Fruit fly (Drosophila melanogaster) whole organism, embryonic: ENCODE results near the gene Mcm5.

Source experiments
- CG10565 ChIP-seq: fragments of 200-800 bp; sonication (Bioruptor generic); optimal IDR thresholded peaks from 3 replicates; lab custom pipeline; 2016; ENCODE audit warnings: missing biosample characterization, mild to moderate bottlenecking, missing genetic modification characterization
- CG11085 ChIP-seq: fragments of 200-800 bp; sonication (Bioruptor generic); IDR thresholded peaks from 2 replicates; pipeline ENCODE4 v1.3.6; 2022; ENCODE audit warnings: missing biosample characterization, missing genetic modification characterization
- CG11247 ChIP-seq: fragments of 200-800 bp; sonication (Bioruptor generic); IDR thresholded peaks from 2 replicates; pipeline ENCODE4 v1.3.6; 2022; ENCODE audit warnings: missing biosample characterization, missing genetic modification characterization
- CG12744 ChIP-seq: fragments of 200-800 bp; sonication (Bioruptor generic); optimal IDR thresholded peaks from 2 replicates; lab custom pipeline; 2016; ENCODE audit warnings: missing biosample characterization, missing genetic modification characterization
- CG13287 ChIP-seq: fragments of 200-800 bp; sonication (Bioruptor generic); IDR thresholded peaks from 2 replicates; pipeline ENCODE4 v1.3.6; 2022; ENCODE audit warnings: missing biosample characterization, missing genetic modification characterization; ENCODE audit not compliant: partially characterized antibody
- CG13624 ChIP-seq: fragments of 200-800 bp; sonication (Bioruptor generic); optimal IDR thresholded peaks from 2 replicates; lab custom pipeline; 2016; ENCODE audit warnings: missing biosample characterization, missing genetic modification characterization
- CG14860 ChIP-seq: fragments of 200-800 bp; sonication (Bioruptor generic); IDR thresholded peaks from 3 replicates; pipeline ENCODE4 v1.3.6; 2022; ENCODE audit warnings: missing biosample characterization, missing genetic modification characterization; ENCODE audit not compliant: partially characterized antibody
- CG1602 ChIP-seq: fragments of 200-800 bp; sonication (Bioruptor generic); optimal IDR thresholded peaks from 3 replicates; lab custom pipeline; 2016; ENCODE audit warnings: missing biosample characterization, missing genetic modification characterization
- CG16813 ChIP-seq: fragments of 200-800 bp; sonication (Bioruptor generic); IDR thresholded peaks from 3 replicates; pipeline ENCODE4 v1.3.6; 2022; ENCODE audit warnings: missing biosample characterization, missing genetic modification characterization; ENCODE audit not compliant: partially characterized antibody
- CG17802 ChIP-seq: fragments of 200-800 bp; sonication (Bioruptor generic); optimal IDR thresholded peaks from 2 replicates; lab custom pipeline; 2018; ENCODE audit warnings: missing biosample characterization, mild to moderate bottlenecking, missing genetic modification characterization, moderate library complexity
- CG18262 ChIP-seq: fragments of 200-800 bp; optimal IDR thresholded peaks from 3 replicates; lab custom pipeline; 2019; ENCODE audit warnings: missing biosample characterization, mild to moderate bottlenecking, missing genetic modification characterization, moderate library complexity
- CG32532 ChIP-seq: fragments of 200-800 bp; sonication (Bioruptor generic); IDR thresholded peaks from 2 replicates; pipeline ENCODE4 v1.3.6; 2022; ENCODE audit warnings: missing biosample characterization, missing genetic modification characterization
- CG3847 ChIP-seq: fragments of 200-800 bp; sonication (Bioruptor generic); IDR thresholded peaks from 2 replicates; pipeline ENCODE4 v1.3.6; 2022; ENCODE audit warnings: missing biosample characterization, missing genetic modification characterization
- CG7963 ChIP-seq: fragments of 200-800 bp; sonication (Bioruptor generic); IDR thresholded peaks from 3 replicates; pipeline ENCODE4 v1.3.6; 2022; ENCODE audit warnings: missing biosample characterization, missing genetic modification characterization; ENCODE audit not compliant: partially characterized antibody
- CG9215 ChIP-seq: fragments of 200-800 bp; sonication (Bioruptor generic); IDR thresholded peaks from 2 replicates; pipeline ENCODE4 v1.3.6; 2022; ENCODE audit warnings: missing biosample characterization, missing genetic modification characterization
- CG9609 ChIP-seq: fragments of 200-800 bp; sonication (Bioruptor generic); optimal IDR thresholded peaks from 3 replicates; lab custom pipeline; 2016; ENCODE audit warnings: missing biosample characterization, missing genetic modification characterization
- CHES-1-like ChIP-seq: fragments of 200-800 bp; sonication (Bioruptor generic); optimal IDR thresholded peaks from 2 replicates; lab custom pipeline; 2016; ENCODE audit warnings: missing biosample characterization, missing genetic modification characterization
- Camta ChIP-seq: fragments of 200-800 bp; sonication (Bioruptor generic); optimal IDR thresholded peaks from 2 replicates; lab custom pipeline; 2016; ENCODE audit warnings: missing biosample characterization, missing genetic modification characterization
- CoRest ChIP-seq: fragments of 200-800 bp; sonication (Bioruptor generic); optimal IDR thresholded peaks from 3 replicates; lab custom pipeline; 2018; ENCODE audit warnings: missing biosample characterization, mild to moderate bottlenecking, missing genetic modification characterization, moderate library complexity
- Dbx ChIP-seq: fragments of 200-800 bp; sonication (Bioruptor generic); IDR thresholded peaks from 3 replicates; pipeline ENCODE4 v1.3.6; 2022; ENCODE audit warnings: missing biosample characterization, missing genetic modification characterization
- Dip2 ChIP-seq: fragments of 200-800 bp; sonication (Bioruptor generic); IDR thresholded peaks from 2 replicates; pipeline ENCODE4 v1.3.6; 2022; ENCODE audit warnings: missing biosample characterization, missing genetic modification characterization
- ERR ChIP-seq: fragments of 200-800 bp; sonication (Bioruptor generic); optimal IDR thresholded peaks from 2 replicates; lab custom pipeline; 2016; ENCODE audit warnings: missing biosample characterization, missing genetic modification characterization
- Elba2 ChIP-seq: fragments of 200-800 bp; sonication (Bioruptor generic); optimal IDR thresholded peaks from 3 replicates; lab custom pipeline; 2016; ENCODE audit warnings: missing biosample characterization, missing genetic modification characterization
- HLH54F ChIP-seq: fragments of 200-800 bp; sonication (Bioruptor generic); optimal IDR thresholded peaks from 3 replicates; lab custom pipeline; 2016; ENCODE audit warnings: missing biosample characterization, missing genetic modification characterization
- Hr39 ChIP-seq: fragments of >200 bp; optimal IDR thresholded peaks from 2 replicates; lab custom pipeline; 2017
- Lhr ChIP-seq: fragments of 200-800 bp; sonication (Bioruptor generic); optimal IDR thresholded peaks from 3 replicates; lab custom pipeline; 2017; ENCODE audit warnings: mild to moderate bottlenecking, missing biosample characterization, missing genetic modification reagents, missing genetic modification characterization
- MBD-R2 ChIP-seq: fragments of 200-800 bp; sonication (Bioruptor generic); IDR thresholded peaks from 2 replicates; pipeline ENCODE4 v1.3.6; 2022; ENCODE audit warnings: missing biosample characterization, missing genetic modification characterization
- Max ChIP-seq: fragments of 200-800 bp; sonication (Bioruptor generic); optimal IDR thresholded peaks from 2 replicates; lab custom pipeline; 2016; ENCODE audit warnings: missing biosample characterization, mild to moderate bottlenecking, missing genetic modification characterization
- Meics ChIP-seq: fragments of 200-800 bp; sonication (Bioruptor generic); optimal IDR thresholded peaks from 2 replicates; lab custom pipeline; 2017; ENCODE audit warnings: missing biosample characterization, mild to moderate bottlenecking, missing genetic modification characterization
- Myb ChIP-seq: fragments of 200-800 bp; sonication (Bioruptor generic); optimal IDR thresholded peaks from 2 replicates; lab custom pipeline; 2016; ENCODE audit warnings: missing biosample characterization, missing genetic modification characterization
- Optix ChIP-seq: fragments of 200-800 bp; sonication (Bioruptor generic); IDR thresholded peaks from 3 replicates; pipeline ENCODE4 v1.3.6; 2022; ENCODE audit warnings: missing biosample characterization, missing genetic modification characterization
- Spps ChIP-seq: fragments of 200-800 bp; sonication (Bioruptor generic); optimal IDR thresholded peaks from 2 replicates; lab custom pipeline; 2018; ENCODE audit warnings: missing biosample characterization, mild to moderate bottlenecking, missing genetic modification characterization
- Trl ChIP-seq, 3 experiments: fragments of >200 bp in 2 of 3; fragments of 200-800 bp in 1 of 3; sonication (Bioruptor generic) in 1 of 3; optimal IDR thresholded peaks; 2 replicates in 1 of 3; 3 replicates in 2 of 3; lab custom pipeline; 2016 to 2017; ENCODE audit warnings: missing biosample characterization in 1 of 3, missing genetic modification characterization in 1 of 3
- ash1 ChIP-seq: fragments of 200-800 bp; sonication (Bioruptor generic); optimal IDR thresholded peaks from 2 replicates; lab custom pipeline; 2018; ENCODE audit warnings: missing biosample characterization, mild to moderate bottlenecking, missing genetic modification characterization
- bcd ChIP-seq: fragments of 200-800 bp; sonication (Bioruptor generic); optimal IDR thresholded peaks from 2 replicates; lab custom pipeline; 2017; ENCODE audit warnings: missing biosample characterization, mild to moderate bottlenecking, missing genetic modification characterization
- dmrt11E ChIP-seq: fragments of 200-800 bp; sonication (Bioruptor generic); optimal IDR thresholded peaks from 3 replicates; lab custom pipeline; 2018; ENCODE audit warnings: missing biosample characterization, mild to moderate bottlenecking, missing genetic modification characterization, moderate library complexity
- grau ChIP-seq: fragments of 200-800 bp; optimal IDR thresholded peaks from 3 replicates; lab custom pipeline; 2019; ENCODE audit warnings: missing biosample characterization, mild to moderate bottlenecking, missing genetic modification characterization, moderate library complexity
- hb ChIP-seq: fragments of 200-800 bp; sonication (Bioruptor generic); IDR thresholded peaks from 3 replicates; pipeline ENCODE4 v1.3.6; 2022; ENCODE audit warnings: missing biosample characterization, missing genetic modification characterization; ENCODE audit not compliant: partially characterized antibody
- insv ChIP-seq, 2 experiments: fragments of 200-800 bp; sonication (Bioruptor generic); optimal IDR thresholded peaks; 3 replicates each; lab custom pipeline; 2016 to 2018; ENCODE audit warnings: missing biosample characterization in 2 of 2, missing genetic modification characterization in 2 of 2
- kay ChIP-seq: fragments of 200-800 bp; sonication (Bioruptor generic); optimal IDR thresholded peaks from 2 replicates; lab custom pipeline; 2016; ENCODE audit warnings: missing biosample characterization, missing genetic modification characterization
- mam ChIP-seq: fragments of 200-800 bp; sonication (Bioruptor generic); optimal IDR thresholded peaks from 3 replicates; lab custom pipeline; 2016; ENCODE audit warnings: missing biosample characterization, missing genetic modification characterization
- prd ChIP-seq, 3 experiments: fragments of >200 bp in 2 of 3; fragments of 200-800 bp in 1 of 3; sonication (Bioruptor generic) in 1 of 3; optimal IDR thresholded peaks in 2 of 3; IDR thresholded peaks in 1 of 3; 2 replicates in 2 of 3; 3 replicates in 1 of 3; pipeline versions ENCODE4 v1.3.6 to Lab custom; 2017 to 2022; ENCODE audit warnings: missing biosample characterization in 1 of 3, missing genetic modification characterization in 1 of 3
- pum ChIP-seq: fragments of 200-800 bp; sonication (Bioruptor generic); optimal IDR thresholded peaks from 2 replicates; lab custom pipeline; 2016; ENCODE audit warnings: missing biosample characterization, missing genetic modification characterization
- shn ChIP-seq: fragments of 200-800 bp; sonication (Bioruptor generic); optimal IDR thresholded peaks from 3 replicates; lab custom pipeline; 2016; ENCODE audit warnings: missing biosample characterization, missing genetic modification characterization
- sna ChIP-seq: fragments of 200-800 bp; sonication (Bioruptor generic); IDR thresholded peaks from 2 replicates; pipeline ENCODE4 v1.3.6; 2022; ENCODE audit warnings: missing biosample characterization, missing genetic modification characterization; ENCODE audit not compliant: partially characterized antibody
- sob ChIP-seq: fragments of 200-800 bp; sonication (Bioruptor generic); IDR thresholded peaks from 2 replicates; pipeline ENCODE4 v1.3.6; 2022; ENCODE audit warnings: missing biosample characterization, missing genetic modification characterization
- tll ChIP-seq, 2 experiments: fragments of 200-800 bp in 1 of 2; fragments of >200 bp in 1 of 2; sonication (Bioruptor generic) in 1 of 2; optimal IDR thresholded peaks; 2 replicates each; lab custom pipeline; 2017 to 2019; ENCODE audit warnings: missing biosample characterization in 2 of 2, missing genetic modification characterization in 2 of 2, mild to moderate bottlenecking in 1 of 2, moderate library complexity in 1 of 2
- tx ChIP-seq: fragments of 200-800 bp; sonication (Bioruptor generic); optimal IDR thresholded peaks from 2 replicates; lab custom pipeline; 2016; ENCODE audit warnings: missing biosample characterization, missing genetic modification characterization
- vnd ChIP-seq: fragments of 200-800 bp; sonication (Bioruptor generic); IDR thresholded peaks from 3 replicates; pipeline ENCODE4 v1.3.6; 2022; ENCODE audit warnings: missing biosample characterization, missing genetic modification characterization; ENCODE audit not compliant: partially characterized antibody

Mcm5 gene

DNA sequence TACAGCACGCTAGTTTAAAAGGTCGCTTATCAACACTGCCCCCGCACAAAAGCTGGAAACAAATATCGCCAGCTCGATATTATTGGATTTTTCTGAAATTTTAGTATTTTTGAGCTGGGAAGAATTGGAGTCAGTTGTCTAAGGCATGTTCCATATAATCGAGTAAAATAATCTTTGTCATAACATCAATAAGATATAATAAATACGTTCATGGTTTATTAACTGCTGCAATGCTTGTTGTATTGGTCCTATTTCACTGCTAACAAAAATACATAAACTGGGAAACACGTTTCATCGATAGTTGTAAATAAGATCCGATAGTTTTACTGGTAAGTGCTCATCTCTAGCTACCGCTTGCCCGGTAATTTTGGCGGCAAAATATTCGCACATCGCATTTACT is at the start of gene Mcm5, which contains the start of gene Art1 (continued):
- TF ChIP-seq dmrt11E (tag; lab: Kevin White, UChicago) (peak; percentile 44), ash1 (GFP tag; lab: Kevin White, UChicago) (no peak), HLH54F (peak; percentile 60), CG13624 (GFP tag; lab: Kevin White, UChicago) (peak; percentile 63), CoRest (tag; lab: Kevin White, UChicago) (peak; percentile 80), CG18262 (tag; lab: Kevin White, UChicago) (peak; percentile 36), CG12744 (GFP tag; lab: Kevin White, UChicago) (peak; percentile 30), CG11247 (GFP tag; lab: Robert Waterston, UW) (0 out of 2 replicates have a peak, but pooled peaks have one; percentile 38), kay (GFP tag; lab: Kevin White, UChicago) (peak; percentile 12), Meics (GFP tag; lab: Kevin White, UChicago) (peak; percentile 24), Dip2 (no peak), CG9609 (GFP tag; lab: Kevin White, UChicago) (peak; percentile 58), pum (peak; percentile 17), CHES-1-like (GFP tag; lab: Kevin White, UChicago) (peak; percentile 74), Myb (peak; percentile 58), CG9215 (GFP tag; lab: Robert Waterston, UW) (peak; percentile 24; the same call in 1 of the 2 replicates), bcd (GFP tag; lab: Kevin White, UChicago) (peak; percentile 11), vnd (GFP tag; lab: Robert Waterston, UW) (peak; percentile 93), Hr39 (lab: Kevin White, UChicago) (no peak), hb (GFP tag; lab: Robert Waterston, UW) (peak; percentile 91), ERR (GFP tag; lab: Kevin White, UChicago) (no peak), Camta (GFP tag; lab: Kevin White, UChicago) (peak; percentile 33), insv (GFP tag; optimal IDR thresholded peaks at IDR 0.05; lab: Kevin White, UChicago) (peak in 1 of 2 experiments; percentile 40), CG16813 (GFP tag; lab: Robert Waterston, UW) (peak; percentile 96), Max (peak; percentile 83), sna (GFP tag; lab: Robert Waterston, UW) (peak; percentile 97), Spps (tag; lab: Kevin White, UChicago) (no peak), Dbx (GFP tag; lab: Robert Waterston, UW) (peak; percentile 55; the same call in 1 of the 3 replicates), Trl (optimal IDR thresholded peaks at IDR 0.05; lab: Kevin White, UChicago) (no peak), Trl (GFP tag; optimal IDR thresholded peaks at IDR 0.05; lab: Kevin White, UChicago) (peak; percentile 11), MBD-R2 (peak; percentile 72), CG14860 (GFP tag; lab: Robert Waterston, UW) (peak; percentile 90), prd (optimal IDR thresholded peaks at IDR 0.05; lab: Kevin White, UChicago) (no peak), prd (GFP tag; IDR thresholded peaks at IDR 0.05; lab: Robert Waterston, UW) (peak; percentile 19; the same call in 1 of the 3 replicates), CG13287 (GFP tag; lab: Robert Waterston, UW) (peak; percentile 96), Optix (GFP tag; lab: Robert Waterston, UW) (no peak), CG10565 (GFP tag; lab: Kevin White, UChicago) (no peak), CG32532 (peak; percentile 12; the same call in 1 of the 2 replicates), sob (GFP tag; lab: Robert Waterston, UW) (peak; percentile 70), CG11085 (GFP tag; lab: Robert Waterston, UW) (no peak), CG7963 (GFP tag; lab: Robert Waterston, UW) (peak; percentile 71; the same call in 1 of the 3 replicates), mam (GFP tag; lab: Kevin White, UChicago) (peak; percentile 52), CG17802 (tag; lab: Kevin White, UChicago) (peak; percentile 43), grau (peak; percentile 48), tx (GFP tag; lab: Kevin White, UChicago) (peak; percentile 30), shn (GFP tag; lab: Kevin White, UChicago) (peak; percentile 52), CG1602 (GFP tag; lab: Kevin White, UChicago) (no peak), tll (GFP tag; optimal IDR thresholded peaks at IDR 0.05; lab: Kevin White, UChicago) (peak; percentile 31 to 59), CG3847 (GFP tag; lab: Robert Waterston, UW) (peak; percentile 62), Lhr (GFP tag; lab: Kevin White, UChicago) (peak; percentile 52), Elba2 (GFP tag; lab: Kevin White, UChicago) (no peak)
